Worm (Caenorhabditis elegans) whole organism, L4 larva: ENCODE measurements around the gene kle-2.

Experiments used
- F37D6.2 ChIP-seq: sonication (generic microtip); optimal IDR thresholded peaks from 2 replicates; lab custom pipeline; 2016; ENCODE audit warnings: mild to moderate bottlenecking, missing genetic modification characterization, missing compliant biosample characterization
- F44E2.7 ChIP-seq: fragments of 200-800 bp; sonication (Bioruptor generic); IDR thresholded peaks from 2 replicates; pipeline ENCODE4 v2.1.2; 2022; ENCODE audit warnings: missing genetic modification characterization, missing compliant biosample characterization
- F49E8.2 ChIP-seq: sonication (generic microtip); optimal IDR thresholded peaks from 2 replicates; lab custom pipeline; 2016; ENCODE audit warnings: missing compliant biosample characterization, mild to moderate bottlenecking, missing genetic modification characterization, borderline replicate concordance
- T20F7.1 ChIP-seq: fragments of 200-800 bp; sonication (Bioruptor generic); optimal IDR thresholded peaks from 2 replicates; lab custom pipeline; 2018; ENCODE audit warnings: mild to moderate bottlenecking, missing genetic modification characterization, missing compliant biosample characterization
- T26A8.4 ChIP-seq: fragments of 200-800 bp; sonication (Bioruptor generic); IDR thresholded peaks from 2 replicates; pipeline ENCODE4 v1.3.6; 2022; ENCODE audit warnings: missing genetic modification characterization, missing compliant biosample characterization
- aha-1 ChIP-seq: fragments of 150-350 bp; peaks from one replicate; lab custom pipeline; 2014; ENCODE audit warnings: missing biosample characterization, missing genetic modification characterization
- aly-2 ChIP-seq: sonication (generic microtip); optimal IDR thresholded peaks from 2 replicates; lab custom pipeline; 2018; ENCODE audit warnings: missing biosample characterization, missing genetic modification characterization
- ceh-28 ChIP-seq: fragments of 150-350 bp; optimal IDR thresholded peaks from 2 replicates; lab custom pipeline; 2014; ENCODE audit warnings: missing biosample characterization, missing genetic modification reagents, missing genetic modification characterization
- ceh-32 ChIP-seq: sonication (generic microtip); optimal IDR thresholded peaks from 2 replicates; lab custom pipeline; 2016; ENCODE audit warnings: mild to moderate bottlenecking, missing genetic modification characterization, missing compliant biosample characterization; ENCODE audit not compliant: poor library complexity
- daf-16 ChIP-seq, 3 experiments: sonication (generic microtip); optimal IDR thresholded peaks; 2 replicates each; lab custom pipeline; 2016 to 2017; ENCODE audit warnings: missing genetic modification characterization in 3 of 3, missing genetic modification reagents in 3 of 3, mild to moderate bottlenecking in 2 of 3, missing compliant biosample characterization in 2 of 3, missing biosample characterization in 1 of 3, moderate library complexity in 1 of 3
- daf-19 ChIP-seq: fragments of 200-800 bp; sonication (Bioruptor generic); conservative IDR thresholded peaks from 2 replicates; pipeline ENCODE4 v1.3.6; 2022; ENCODE audit warnings: missing genetic modification characterization, missing compliant biosample characterization
- dmd-9 ChIP-seq: fragments of 200-800 bp; sonication (Bioruptor generic); IDR thresholded peaks from 2 replicates; pipeline ENCODE4 v1.3.6; 2022; ENCODE audit warnings: missing genetic modification reagents, missing genetic modification characterization, missing compliant biosample characterization
- dve-1 ChIP-seq: sonication (generic microtip); optimal IDR thresholded peaks from 2 replicates; lab custom pipeline; 2017; ENCODE audit warnings: antibody characterized with exemption, mild to moderate bottlenecking, missing genetic modification characterization, missing compliant biosample characterization; ENCODE audit not compliant: insufficient read depth
- egl-27 ChIP-seq: sonication (generic microtip); optimal IDR thresholded peaks from 3 replicates; lab custom pipeline; 2017; ENCODE audit warnings: missing biosample characterization, missing genetic modification reagents, missing genetic modification characterization
- egl-43 ChIP-seq: fragments of 200-800 bp; sonication (Bioruptor generic); IDR thresholded peaks from 2 replicates; pipeline ENCODE4 v1.3.6; 2022; ENCODE audit warnings: missing genetic modification reagents, missing genetic modification characterization, missing compliant biosample characterization
- fos-1 ChIP-seq: fragments of 150-350 bp; optimal IDR thresholded peaks from 2 replicates; lab custom pipeline; 2014; ENCODE audit warnings: missing biosample characterization, missing genetic modification characterization
- gei-8 ChIP-seq: fragments of 200-800 bp; sonication (Bioruptor generic); optimal IDR thresholded peaks from 2 replicates; lab custom pipeline; 2018; ENCODE audit warnings: mild to moderate bottlenecking, missing genetic modification characterization, missing compliant biosample characterization
- hif-1 ChIP-seq, 2 experiments: sonication (generic microtip); optimal IDR thresholded peaks; 2 replicates each; lab custom pipeline; 2016 to 2017; ENCODE audit warnings: missing compliant biosample characterization in 2 of 2, missing genetic modification characterization in 2 of 2, missing genetic modification reagents in 2 of 2, missing genotype in 2 of 2, mild to moderate bottlenecking in 1 of 2
- lin-13 ChIP-seq: fragments of 150-350 bp; optimal IDR thresholded peaks from 2 replicates; lab custom pipeline; 2014; ENCODE audit warnings: missing biosample characterization, missing genetic modification reagents, missing genetic modification characterization
- lin-39 ChIP-seq: fragments of 150-350 bp; optimal IDR thresholded peaks from 2 replicates; lab custom pipeline; 2014; ENCODE audit warnings: missing biosample characterization, missing genetic modification reagents, missing genetic modification characterization
- lsy-2 ChIP-seq, 2 experiments: fragments of 150-350 bp in 1 of 2; sonication (generic microtip) in 1 of 2; optimal IDR thresholded peaks; 2 replicates each; lab custom pipeline; 2014 to 2017; ENCODE audit warnings: missing biosample characterization in 2 of 2, missing genetic modification characterization in 2 of 2
- mdl-1 ChIP-seq, 2 experiments: fragments of 150-350 bp in 1 of 2; sonication (generic microtip) in 1 of 2; optimal IDR thresholded peaks; 2 replicates each; lab custom pipeline; 2014 to 2017; ENCODE audit warnings: missing biosample characterization in 2 of 2, missing genetic modification characterization in 2 of 2
- mdt-29 ChIP-seq: fragments of 200-800 bp; sonication (Bioruptor generic); IDR thresholded peaks from 2 replicates; pipeline ENCODE4 v1.3.6; 2022; ENCODE audit warnings: missing genetic modification reagents, missing genetic modification characterization, missing compliant biosample characterization
- mes-2 ChIP-seq: sonication (generic microtip); optimal IDR thresholded peaks from 2 replicates; lab custom pipeline; 2016; ENCODE audit warnings: missing genotype, mild to moderate bottlenecking, missing genetic modification characterization, missing compliant biosample characterization; ENCODE audit not compliant: poor library complexity, severe bottlenecking
- mxl-3 ChIP-seq: fragments of 200-800 bp; sonication (Bioruptor generic); optimal IDR thresholded peaks from 2 replicates; lab custom pipeline; 2018; ENCODE audit warnings: mild to moderate bottlenecking, missing genetic modification characterization, missing compliant biosample characterization
- nhr-10 ChIP-seq: fragments of 150-350 bp; optimal IDR thresholded peaks from 2 replicates; lab custom pipeline; 2014; ENCODE audit warnings: missing biosample characterization, missing genetic modification characterization
- nhr-237 ChIP-seq: sonication (generic microtip); optimal IDR thresholded peaks from 2 replicates; lab custom pipeline; 2017; ENCODE audit warnings: missing biosample characterization, missing genetic modification characterization
- nhr-25 ChIP-seq: sonication (generic microtip); optimal IDR thresholded peaks from 2 replicates; lab custom pipeline; 2017; ENCODE audit warnings: missing genetic modification characterization, mild to moderate bottlenecking, missing compliant biosample characterization, antibody characterized with exemption, moderate library complexity, borderline replicate concordance; ENCODE audit not compliant: insufficient read depth
- nhr-28 ChIP-seq: fragments of 150-350 bp; optimal IDR thresholded peaks from 2 replicates; lab custom pipeline; 2014; ENCODE audit warnings: missing biosample characterization, missing genetic modification characterization
- nhr-76 ChIP-seq: fragments of 150-350 bp; optimal IDR thresholded peaks from 2 replicates; lab custom pipeline; 2014; ENCODE audit warnings: missing biosample characterization, missing genetic modification characterization
- php-3 ChIP-seq: fragments of 200-800 bp; sonication (Bioruptor generic); IDR thresholded peaks from 2 replicates; pipeline ENCODE4 v1.3.6; 2022; ENCODE audit warnings: missing genetic modification reagents, missing genetic modification characterization, missing compliant biosample characterization
- pqm-1 ChIP-seq: sonication (generic microtip); optimal IDR thresholded peaks from 2 replicates; lab custom pipeline; 2017; ENCODE audit warnings: missing biosample characterization, missing genetic modification characterization
- sdz-12 ChIP-seq: fragments of 200-800 bp; sonication (Bioruptor generic); optimal IDR thresholded peaks from 2 replicates; lab custom pipeline; 2018; ENCODE audit warnings: mild to moderate bottlenecking, missing genetic modification characterization, missing compliant biosample characterization
- spr-3 ChIP-seq: fragments of 200-800 bp; sonication (Bioruptor generic); optimal IDR thresholded peaks from 2 replicates; lab custom pipeline; 2018; ENCODE audit warnings: mild to moderate bottlenecking, missing genetic modification characterization, missing compliant biosample characterization
- unc-62 ChIP-seq, 3 experiments: fragments of 150-350 bp in 1 of 3; sonication (generic microtip); optimal IDR thresholded peaks in 2 of 3; peaks in 1 of 3; 1 replicate in 1 of 3; 2 replicates in 2 of 3; lab custom pipeline; 2014 to 2017; ENCODE audit warnings: missing biosample characterization in 3 of 3, missing genetic modification characterization in 3 of 3, missing genetic modification reagents in 3 of 3, missing genotype in 1 of 3
- vab-7 ChIP-seq: fragments of 200-800 bp; sonication (Bioruptor generic); IDR thresholded peaks from 2 replicates; pipeline ENCODE4 v1.3.6; 2022; ENCODE audit warnings: missing genetic modification reagents, missing genetic modification characterization, missing compliant biosample characterization

kle-2 gene

DNA sequence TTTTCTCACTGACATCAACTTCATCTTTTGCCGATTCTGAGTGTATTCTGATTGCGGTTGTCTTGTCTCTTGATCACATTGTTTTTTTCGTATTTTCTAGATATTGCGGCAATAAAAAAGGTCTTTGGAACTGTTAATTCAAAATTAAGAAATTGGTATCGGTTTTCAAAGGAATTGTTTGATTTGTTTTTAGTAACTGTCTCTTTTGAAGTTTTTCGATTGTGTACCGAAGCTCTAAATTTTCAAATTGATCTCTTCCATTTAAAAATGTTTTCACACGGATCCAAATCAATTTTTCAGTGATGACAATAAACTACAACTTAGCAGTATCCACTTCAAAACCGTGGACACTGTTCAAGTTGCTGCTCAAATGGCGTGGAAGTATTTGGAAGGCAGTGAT lies 40.8 kb upstream of the kle-2 start, which contains the start of gene best-24:
Gene best-24, plus strand, starts transcription at position 301 of the 400 bp plus-strand sequence.
- TF ChIP-seq php-3 (GFP tag; lab: Robert Waterston, UW), result no peak
- no peak for TF ChIP-seq F44E2.7 (GFP tag; lab: Robert Waterston, UW)
- TF ChIP-seq lsy-2 (tag; optimal IDR thresholded peaks at IDR 0.05; lab: Kevin White, UChicago), result no peak
- TF ChIP-seq nhr-237 (tag; lab: Kevin White, UChicago), result no peak
- TF ChIP-seq vab-7 (GFP tag; lab: Robert Waterston, UW), result no peak
- no peak for TF ChIP-seq F37D6.2 (tag; lab: Kevin White, UChicago)
- TF ChIP-seq sdz-12 (GFP tag; lab: Kevin White, UChicago), result no peak
- TF ChIP-seq ceh-32 (tag; lab: Kevin White, UChicago), result no peak
- TF ChIP-seq nhr-25, result no peak
- TF ChIP-seq T20F7.1 (GFP tag; lab: Kevin White, UChicago), result no peak
- TF ChIP-seq lin-13, result no peak
- TF ChIP-seq daf-19, result no peak
- no peak for TF ChIP-seq pqm-1 (tag; lab: Kevin White, UChicago)
- no peak for TF ChIP-seq F49E8.2 (tag; lab: Kevin White, UChicago)

DNA sequence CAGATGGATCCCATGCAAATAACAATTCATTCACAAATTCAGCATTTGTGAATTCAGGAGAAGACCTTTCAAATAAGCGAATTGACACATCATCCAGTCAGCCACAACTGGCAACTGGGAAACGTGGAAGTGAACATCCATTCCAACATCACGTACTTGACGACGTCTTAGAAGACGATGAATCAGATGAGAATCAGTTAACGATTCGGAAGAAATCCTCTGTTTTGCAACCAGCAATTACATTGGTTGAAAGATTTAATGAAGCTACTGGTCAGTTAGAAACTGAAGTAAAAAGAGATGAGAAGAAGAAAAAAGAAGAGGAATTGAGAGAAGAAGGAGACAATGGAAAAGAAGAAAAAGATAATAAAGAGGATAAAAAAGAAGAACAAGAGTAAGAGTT lies 38.1 kb upstream of the kle-2 start:
- TF ChIP-seq T26A8.4 (GFP tag; lab: Robert Waterston, UW), result no peak
- no peak for TF ChIP-seq mdt-29 (GFP tag; lab: Robert Waterston, UW)
- peak in 1 of 2 experiments; percentile 91 for TF ChIP-seq unc-62 (GFP tag; optimal IDR thresholded peaks at IDR 0.05 in 1 of 2; lab: Kevin White, UChicago)
- no peak for TF ChIP-seq unc-62 (tag; optimal IDR thresholded peaks at IDR 0.05; lab: Kevin White, UChicago)
- no peak for TF ChIP-seq nhr-76 (tag; lab: Kevin White, UChicago)
- TF ChIP-seq hif-1 (tag; optimal IDR thresholded peaks at IDR 0.05; lab: Kevin White, UChicago), result no peak
- TF ChIP-seq mes-2 (tag; lab: Kevin White, UChicago), result no peak
- no peak for TF ChIP-seq nhr-25
- no peak for TF ChIP-seq mdl-1 (tag; optimal IDR thresholded peaks at IDR 0.05; lab: Kevin White, UChicago)
- peak; percentile 43 for TF ChIP-seq aha-1 (tag; lab: Kevin White, UChicago)

DNA sequence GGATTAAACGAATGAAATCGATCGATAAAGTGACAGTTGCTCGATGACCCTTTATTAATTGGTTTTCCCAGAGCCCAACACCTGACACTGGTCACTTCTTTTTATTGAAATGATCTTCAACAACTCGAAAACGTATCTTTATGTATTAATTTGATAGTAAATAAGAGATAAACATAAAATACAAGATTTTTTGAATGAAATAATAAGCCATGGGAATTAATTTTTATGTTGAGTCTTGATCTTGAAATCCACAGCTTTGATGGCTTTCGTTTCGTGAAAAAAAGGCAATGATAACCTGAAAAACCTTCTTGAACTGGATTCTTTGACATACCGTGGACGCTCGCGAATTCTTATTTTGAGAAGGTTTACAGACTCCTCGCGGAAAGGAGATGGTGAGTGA lies 34.0 kb upstream of the kle-2 start, which contains the start of gene pcp-5:
Gene pcp-5, minus strand, starts transcription at position 101 of the 400 bp plus-strand sequence.
- TF ChIP-seq aly-2 (tag; lab: Kevin White, UChicago), result no peak
- TF ChIP-seq daf-16 (GFP tag; optimal IDR thresholded peaks at IDR 0.05; lab: Kevin White, UChicago), result peak in 1 of 2 experiments; percentile 19
- TF ChIP-seq daf-16 (tag; optimal IDR thresholded peaks at IDR 0.05; lab: Kevin White, UChicago), result no peak

DNA sequence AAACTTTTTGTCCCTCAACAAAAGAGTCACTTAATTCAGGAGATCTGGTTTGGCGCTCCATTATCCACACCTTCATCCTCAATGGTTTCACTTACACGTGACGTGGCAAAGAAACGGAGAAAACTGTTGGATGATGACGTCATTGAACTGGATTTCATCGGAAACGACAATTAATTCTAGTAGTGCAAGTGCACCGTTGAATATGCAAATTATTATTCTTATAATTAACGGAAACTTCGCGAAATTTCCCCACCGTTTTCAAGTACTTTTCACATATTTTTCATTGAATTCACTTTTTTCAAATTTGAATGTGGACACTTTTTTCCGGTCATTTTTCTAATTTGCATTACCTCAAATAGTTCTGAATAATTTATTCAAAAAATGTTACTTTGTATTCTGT lies 32.3 kb upstream of the kle-2 start, which contains the start of gene ZK688.1:
Gene ZK688.1, plus strand, starts transcription at position 301 of the 400 bp plus-strand sequence.
- TF ChIP-seq nhr-10 (tag; lab: Kevin White, UChicago) (no peak), nhr-76 (tag; lab: Kevin White, UChicago) (no peak), lsy-2 (tag; optimal IDR thresholded peaks at IDR 0.05; lab: Kevin White, UChicago) (no peak), gei-8 (GFP tag; lab: Kevin White, UChicago) (no peak), mdt-29 (GFP tag; lab: Robert Waterston, UW) (no peak), aha-1 (tag; lab: Kevin White, UChicago) (no peak), mxl-3 (GFP tag; lab: Kevin White, UChicago) (no peak), mdl-1 (tag; optimal IDR thresholded peaks at IDR 0.05; lab: Kevin White, UChicago) (no peak), spr-3 (no peak), dmd-9 (GFP tag; lab: Robert Waterston, UW) (no peak), ceh-28 (tag; lab: Kevin White, UChicago) (no peak), vab-7 (GFP tag; lab: Robert Waterston, UW) (no peak), nhr-28 (tag; lab: Kevin White, UChicago) (no peak), sdz-12 (GFP tag; lab: Kevin White, UChicago) (no peak), fos-1 (no peak), egl-27 (no peak), lin-39 (no peak), egl-43 (GFP tag; lab: Robert Waterston, UW) (no peak), daf-19 (no peak), dve-1 (no peak)
